Fruit fly (Drosophila melanogaster) whole organism, prepupa: Measurements from ENCODE around the gene CG13449.

ENCODE experiments used
- CG10631 ChIP-seq: fragments of 200-800 bp; sonication (Bioruptor generic); optimal IDR thresholded peaks from 2 replicates; lab custom pipeline; 2016; ENCODE audit warnings: missing biosample characterization, missing genetic modification characterization
- CG10669 ChIP-seq: fragments of 200-800 bp; sonication (Bioruptor generic); optimal IDR thresholded peaks from 3 replicates; lab custom pipeline; 2018; ENCODE audit warnings: missing biosample characterization, mild to moderate bottlenecking, missing genetic modification characterization, moderate library complexity
- CG11762 ChIP-seq: fragments of 200-800 bp; sonication (Bioruptor generic); optimal IDR thresholded peaks from 3 replicates; lab custom pipeline; 2016; ENCODE audit warnings: missing biosample characterization, missing genetic modification characterization; ENCODE audit not compliant: insufficient read depth
- CG15336 ChIP-seq: fragments of 200-800 bp; sonication (Bioruptor generic); IDR thresholded peaks from 2 replicates; pipeline ENCODE4 v1.3.6; 2022; ENCODE audit warnings: missing biosample characterization, missing genetic modification characterization
- CG1621 ChIP-seq: fragments of 200-800 bp; sonication (Bioruptor generic); optimal IDR thresholded peaks from 3 replicates; lab custom pipeline; 2018; ENCODE audit warnings: missing biosample characterization, mild to moderate bottlenecking, missing genetic modification characterization
- CG16779 ChIP-seq: fragments of 200-800 bp; sonication (Bioruptor generic); optimal IDR thresholded peaks from 3 replicates; lab custom pipeline; 2017; ENCODE audit warnings: missing biosample characterization, mild to moderate bottlenecking, missing genetic modification characterization
- CG31627 ChIP-seq: fragments of 200-800 bp; sonication (Bioruptor generic); optimal IDR thresholded peaks from 3 replicates; lab custom pipeline; 2016; ENCODE audit warnings: missing biosample characterization, missing genetic modification characterization
- CG32006 ChIP-seq: fragments of 200-800 bp; sonication (Bioruptor generic); optimal IDR thresholded peaks from 3 replicates; lab custom pipeline; 2017; ENCODE audit warnings: missing biosample characterization, mild to moderate bottlenecking, missing genetic modification characterization
- CG3919 ChIP-seq: fragments of 200-800 bp; sonication (Bioruptor generic); optimal IDR thresholded peaks from 3 replicates; lab custom pipeline; 2016; ENCODE audit warnings: missing biosample characterization, missing genetic modification characterization
- CG6276 ChIP-seq: fragments of 200-800 bp; sonication (Bioruptor generic); optimal IDR thresholded peaks from 2 replicates; lab custom pipeline; 2017; ENCODE audit warnings: missing biosample characterization, mild to moderate bottlenecking, missing genetic modification characterization
- CG6792 ChIP-seq: fragments of 200-800 bp; sonication (Bioruptor generic); optimal IDR thresholded peaks from 3 replicates; lab custom pipeline; 2016; ENCODE audit warnings: missing biosample characterization, missing genetic modification characterization
- CG6808 ChIP-seq: fragments of 200-800 bp; sonication (Bioruptor generic); optimal IDR thresholded peaks from 3 replicates; lab custom pipeline; 2017; ENCODE audit warnings: missing biosample characterization, missing genetic modification characterization, mild to moderate bottlenecking, moderate library complexity, missing genetic modification reagents
- CG6854 ChIP-seq: fragments of 200-800 bp; sonication (Bioruptor generic); optimal IDR thresholded peaks from 2 replicates; lab custom pipeline; 2017; ENCODE audit warnings: missing biosample characterization, mild to moderate bottlenecking, missing genetic modification characterization
- CG7368 ChIP-seq: fragments of 200-800 bp; sonication (Bioruptor generic); optimal IDR thresholded peaks from 3 replicates; lab custom pipeline; 2016; ENCODE audit warnings: missing biosample characterization, missing genetic modification characterization
- CG8319 ChIP-seq: fragments of 200-800 bp; sonication (Bioruptor generic); optimal IDR thresholded peaks from 3 replicates; lab custom pipeline; 2016; ENCODE audit warnings: missing biosample characterization, missing genetic modification characterization
- CG8632 ChIP-seq: fragments of 200-800 bp; sonication (Bioruptor generic); optimal IDR thresholded peaks from 3 replicates; lab custom pipeline; 2016; ENCODE audit warnings: missing biosample characterization, missing genetic modification characterization
- CG9139 ChIP-seq: fragments of 200-800 bp; sonication (Bioruptor generic); optimal IDR thresholded peaks from 3 replicates; lab custom pipeline; 2017; ENCODE audit warnings: missing biosample characterization, mild to moderate bottlenecking, missing genetic modification characterization
- Eip75B ChIP-seq: fragments of 200-800 bp; sonication (Bioruptor generic); optimal IDR thresholded peaks from 3 replicates; lab custom pipeline; 2016; ENCODE audit warnings: missing biosample characterization, missing genetic modification characterization
- Eip78C ChIP-seq: fragments of 200-800 bp; sonication (Bioruptor generic); peaks from one replicate; lab custom pipeline; 2016; ENCODE audit warnings: missing biosample characterization, missing genetic modification characterization
- Eip93F ChIP-seq: fragments of 200-800 bp; sonication (Bioruptor generic); optimal IDR thresholded peaks from 2 replicates; lab custom pipeline; 2016; ENCODE audit warnings: missing biosample characterization, mild to moderate bottlenecking, missing genetic modification characterization
- Ets96B ChIP-seq: fragments of 200-800 bp; optimal IDR thresholded peaks from 2 replicates; lab custom pipeline; 2019; ENCODE audit warnings: missing biosample characterization, mild to moderate bottlenecking, missing genetic modification characterization, moderate library complexity
- Hr38 ChIP-seq: sonication (Bioruptor generic); optimal IDR thresholded peaks from 2 replicates; lab custom pipeline; 2016; ENCODE audit warnings: missing biosample characterization, missing genetic modification characterization
- Hr4 ChIP-seq: fragments of 200-800 bp; sonication (Bioruptor generic); optimal IDR thresholded peaks from 3 replicates; lab custom pipeline; 2016; ENCODE audit warnings: missing biosample characterization, missing genetic modification characterization
- Met ChIP-seq: fragments of 200-800 bp; sonication (Bioruptor generic); optimal IDR thresholded peaks from 3 replicates; lab custom pipeline; 2016; ENCODE audit warnings: missing biosample characterization, missing genetic modification characterization
- OdsH ChIP-seq: fragments of 200-800 bp; sonication (Bioruptor generic); optimal IDR thresholded peaks from 3 replicates; lab custom pipeline; 2016; ENCODE audit warnings: missing biosample characterization, missing genetic modification characterization
- Sox102F ChIP-seq: fragments of 200-800 bp; sonication (Bioruptor generic); optimal IDR thresholded peaks from 2 replicates; lab custom pipeline; 2016; ENCODE audit warnings: missing biosample characterization, mild to moderate bottlenecking, missing genetic modification characterization
- Sox14 ChIP-seq: fragments of 200-800 bp; sonication (Bioruptor generic); optimal IDR thresholded peaks from 3 replicates; lab custom pipeline; 2016; ENCODE audit warnings: missing biosample characterization, missing genetic modification characterization
- Sox15 ChIP-seq: fragments of 200-800 bp; sonication (Bioruptor generic); optimal IDR thresholded peaks from 3 replicates; lab custom pipeline; 2016; ENCODE audit warnings: missing biosample characterization, missing genetic modification characterization
- achi ChIP-seq: fragments of 200-800 bp; sonication (Bioruptor generic); optimal IDR thresholded peaks from 3 replicates; lab custom pipeline; 2016; ENCODE audit warnings: missing biosample characterization, missing genetic modification characterization
- cyc ChIP-seq: fragments of 200-800 bp; sonication (Bioruptor generic); optimal IDR thresholded peaks from 3 replicates; lab custom pipeline; 2016; ENCODE audit warnings: missing biosample characterization, missing genetic modification characterization
- dac ChIP-seq: fragments of 200-800 bp; sonication (Bioruptor generic); optimal IDR thresholded peaks from 2 replicates; lab custom pipeline; 2017; ENCODE audit warnings: missing biosample characterization, mild to moderate bottlenecking, missing genetic modification characterization
- esn ChIP-seq: fragments of 200-800 bp; sonication (Bioruptor generic); optimal IDR thresholded peaks from 2 replicates; lab custom pipeline; 2016; ENCODE audit warnings: missing biosample characterization, mild to moderate bottlenecking, missing genetic modification characterization, moderate library complexity
- fd85E ChIP-seq: fragments of 200-800 bp; sonication (Bioruptor generic); optimal IDR thresholded peaks from 3 replicates; lab custom pipeline; 2016; ENCODE audit warnings: missing biosample characterization, missing genetic modification characterization
- fkh ChIP-seq: fragments of 200-800 bp; sonication (Bioruptor generic); optimal IDR thresholded peaks from 3 replicates; lab custom pipeline; 2017; ENCODE audit warnings: missing biosample characterization, mild to moderate bottlenecking, missing genetic modification characterization, moderate library complexity
- lz ChIP-seq: fragments of 200-800 bp; sonication (Bioruptor generic); optimal IDR thresholded peaks from 3 replicates; lab custom pipeline; 2016; ENCODE audit warnings: missing biosample characterization, missing genetic modification characterization
- net ChIP-seq: fragments of 200-800 bp; sonication (Bioruptor generic); optimal IDR thresholded peaks from 3 replicates; lab custom pipeline; 2016; ENCODE audit warnings: missing biosample characterization, missing genetic modification characterization
- salr ChIP-seq, 2 experiments: fragments of 200-800 bp; sonication (Bioruptor generic); optimal IDR thresholded peaks; 3 replicates each; lab custom pipeline; 2016 to 2018; ENCODE audit warnings: missing biosample characterization in 2 of 2, missing genetic modification characterization in 2 of 2, mild to moderate bottlenecking in 1 of 2
- ss ChIP-seq, 2 experiments: fragments of 200-800 bp; sonication (Bioruptor generic); optimal IDR thresholded peaks; 2 replicates in 1 of 2; 3 replicates in 1 of 2; lab custom pipeline; 2017 to 2018; ENCODE audit warnings: mild to moderate bottlenecking in 2 of 2, missing biosample characterization in 2 of 2, missing genetic modification characterization in 2 of 2, moderate library complexity in 1 of 2
- svp ChIP-seq: fragments of 200-800 bp; sonication (Bioruptor generic); peaks from one replicate; lab custom pipeline; 2016; ENCODE audit warnings: missing biosample characterization, missing genetic modification characterization
- vri ChIP-seq: fragments of 200-800 bp; sonication (Bioruptor generic); optimal IDR thresholded peaks from 3 replicates; lab custom pipeline; 2016; ENCODE audit warnings: missing biosample characterization, mild to moderate bottlenecking, missing genetic modification characterization

The CG13449 gene

dm6 chr3L:15634368-15635075 lies 21.9 kb upstream of the CG13449 start:
- TF ChIP-seq fkh (GFP tag; lab: Kevin White, UChicago) (peak; percentile 41), Eip93F (no peak)
- TF ChIP-seq, all 60 proteins: peak for 1

- no peak for TF ChIP-seq cyc
- TF ChIP-seq ss (GFP tag; optimal IDR thresholded peaks at IDR 0.05; lab: Kevin White, UChicago): peak in 1 of 2 experiments; percentile 23
- no peak for TF ChIP-seq Sox14
- TF ChIP-seq Eip75B (GFP tag; lab: Kevin White, UChicago): no peak
- peak; percentile 16 for TF ChIP-seq esn
- no peak for TF ChIP-seq net (GFP tag; lab: Kevin White, UChicago)
- TF ChIP-seq CG10631 (GFP tag; lab: Kevin White, UChicago): no peak
- no peak for TF ChIP-seq CG11762
- peak; percentile 2 for TF ChIP-seq CG6792 (GFP tag; lab: Kevin White, UChicago)
- TF ChIP-seq salr (GFP tag; optimal IDR thresholded peaks at IDR 0.05; lab: Kevin White, UChicago): no peak
- peak; percentile 33 for TF ChIP-seq CG8632 (GFP tag; lab: Kevin White, UChicago)
- peak; percentile 73 for TF ChIP-seq fkh (GFP tag; lab: Kevin White, UChicago)
- TF ChIP-seq CG6854: peak; percentile 16
- TF ChIP-seq CG7368 (GFP tag; lab: Kevin White, UChicago): no peak
- TF ChIP-seq Sox102F (GFP tag; lab: Kevin White, UChicago): peak; percentile 31
- TF ChIP-seq CG9139 (GFP tag; lab: Kevin White, UChicago): peak; percentile 23
- TF ChIP-seq achi (GFP tag; lab: Kevin White, UChicago): peak; percentile 4
- peak; percentile 72 for TF ChIP-seq Eip78C (GFP tag; lab: Kevin White, UChicago)
- TF ChIP-seq Met (GFP tag; lab: Kevin White, UChicago): peak; percentile 9
- peak; percentile 18 for TF ChIP-seq CG6808 (GFP tag; lab: Kevin White, UChicago)
- TF ChIP-seq svp (GFP tag; lab: Kevin White, UChicago): peak; percentile 52
- no peak for TF ChIP-seq CG6276 (GFP tag; lab: Kevin White, UChicago)
These were observed 20.0 kb upstream of the CG13449 start for dm6 chr3L:15632653-15633052.

- TF ChIP-seq fkh (GFP tag; lab: Kevin White, UChicago) (peak; percentile 73), CG10669 (no peak)
These were observed 18.4 kb upstream of the CG13449 start for dm6 chr3L:15631067-15631466.

- TF ChIP-seq Ets96B (tag; lab: Kevin White, UChicago) (no peak), net (GFP tag; lab: Kevin White, UChicago) (no peak), fkh (GFP tag; lab: Kevin White, UChicago) (no peak), esn (no peak), CG9139 (GFP tag; lab: Kevin White, UChicago) (no peak), CG3919 (no peak), CG8632 (GFP tag; lab: Kevin White, UChicago) (no peak), CG10669 (no peak), CG1621 (tag; lab: Kevin White, UChicago) (no peak), fd85E (GFP tag; lab: Kevin White, UChicago) (no peak), CG6854 (no peak), CG6808 (GFP tag; lab: Kevin White, UChicago) (no peak), Eip75B (GFP tag; lab: Kevin White, UChicago) (no peak), Sox15 (GFP tag; lab: Kevin White, UChicago) (no peak), Eip93F (no peak)
- TF ChIP-seq, all 60 proteins: peak for 0
These were observed 14.7 kb upstream of the CG13449 start for dm6 chr3L:15627295-15627694.

- TF ChIP-seq CG8319 (GFP tag; lab: Kevin White, UChicago) (peak; percentile 89), achi (GFP tag; lab: Kevin White, UChicago) (peak; percentile 97), OdsH (GFP tag; lab: Kevin White, UChicago) (peak; percentile 97), dac (GFP tag; lab: Kevin White, UChicago) (peak; percentile 72), CG32006 (GFP tag; lab: Kevin White, UChicago) (peak; percentile 99), CG15336 (GFP tag; lab: Robert Waterston, UW) (peak; percentile 96), Eip75B (GFP tag; lab: Kevin White, UChicago) (peak; percentile 93), svp (GFP tag; lab: Kevin White, UChicago) (peak; percentile 95), CG16779 (tag; lab: Kevin White, UChicago) (peak; percentile 95), CG8632 (GFP tag; lab: Kevin White, UChicago) (peak; percentile 97), CG31627 (GFP tag; lab: Kevin White, UChicago) (peak; percentile 93), Sox102F (GFP tag; lab: Kevin White, UChicago) (peak; percentile 77), CG6808 (GFP tag; lab: Kevin White, UChicago) (peak; percentile 89), Sox15 (GFP tag; lab: Kevin White, UChicago) (peak; percentile 94), Hr38 (GFP tag; lab: Kevin White, UChicago) (no peak), Hr4 (GFP tag; lab: Kevin White, UChicago) (peak; percentile 94), vri (peak; percentile 49), lz (GFP tag; lab: Kevin White, UChicago) (peak; percentile 93)
These were observed 13.2 kb upstream of the CG13449 start for dm6 chr3L:15625676-15626414.
